Fruit fly (Drosophila melanogaster): ENCODE measurements around the gene CG8032.
A peak's percentile ranks its signal among the peaks of the same experiment; 100 is the strongest.

CG8032 gene

DNA sequence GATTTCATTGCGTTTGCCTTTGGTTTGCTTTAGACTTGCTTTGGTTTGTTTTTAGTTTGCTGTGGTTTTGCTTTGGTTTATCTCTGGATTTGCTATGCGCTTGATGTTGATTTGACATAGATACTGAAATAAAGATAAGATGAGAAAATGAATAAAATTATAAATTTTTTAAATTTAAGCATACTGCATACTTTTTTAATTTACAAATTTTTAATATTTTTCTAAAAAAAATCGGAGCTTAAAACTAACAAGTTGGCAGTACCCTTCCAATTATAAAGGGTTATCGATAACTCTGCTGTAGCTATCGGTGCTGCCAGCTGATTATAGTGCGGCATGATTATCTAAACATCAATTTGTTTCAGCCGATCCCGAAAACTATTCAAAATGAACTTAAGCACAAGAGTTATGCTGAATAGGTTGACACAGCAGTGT is 9.9 kb downstream of the CG8032 start, which contains the start of gene mRpL19 (continued):
- no peak for TF ChIP-seq scrt (GFP tag; optimal IDR thresholded peaks at IDR 0.05)
- peak; percentile 64 for TF ChIP-seq CoRest (tag; optimal IDR thresholded peaks at IDR 0.05)
- no peak for TF ChIP-seq CG9437 (GFP tag; optimal IDR thresholded peaks at IDR 0.05)
- TF ChIP-seq crol (GFP tag; IDR thresholded peaks at IDR 0.05) = no peak
- TF ChIP-seq zen2 (GFP tag; IDR thresholded peaks at IDR 0.05; ENCODE audit: partially characterized antibody) = no peak; the same call in 2 of the 3 replicates
- peak; percentile 53; the same call in 2 of the 3 replicates for TF ChIP-seq CG34224 (GFP tag; IDR thresholded peaks at IDR 0.05; ENCODE audit: partially characterized antibody)
- no peak for TF ChIP-seq CG12236 (GFP tag; optimal IDR thresholded peaks at IDR 0.05)
- TF ChIP-seq CG10321 (GFP tag; IDR thresholded peaks at IDR 0.05) = no peak
- TF ChIP-seq Tbp (GFP tag; optimal IDR thresholded peaks at IDR 0.05) = no peak
- no peak for TF ChIP-seq CG6813 (GFP tag; optimal IDR thresholded peaks at IDR 0.05)
- no peak for TF ChIP-seq ro (GFP tag; IDR thresholded peaks at IDR 0.05)
- no peak for TF ChIP-seq CG1792 (GFP tag; optimal IDR thresholded peaks at IDR 0.05)
- TF ChIP-seq tx (GFP tag; optimal IDR thresholded peaks at IDR 0.05) = no peak
- no peak for TF ChIP-seq org-1 (GFP tag; optimal IDR thresholded peaks at IDR 0.05)
- TF ChIP-seq HmgD (GFP tag; optimal IDR thresholded peaks at IDR 0.05) = no peak
- no peak for TF ChIP-seq Hsf (GFP tag; optimal IDR thresholded peaks at IDR 0.05)
- TF ChIP-seq pnt (GFP tag; optimal IDR thresholded peaks at IDR 0.05) = no peak
- TF ChIP-seq CG9932 (GFP tag; IDR thresholded peaks at IDR 0.05) = no peak
- no peak for TF ChIP-seq sim (GFP tag; IDR thresholded peaks at IDR 0.05)
- no peak for TF ChIP-seq CG8944 (GFP tag; optimal IDR thresholded peaks at IDR 0.05)
- no peak for TF ChIP-seq ems (GFP tag; optimal IDR thresholded peaks at IDR 0.05)
- TF ChIP-seq Deaf1 (tag; optimal IDR thresholded peaks at IDR 0.05) = no peak
- TF ChIP-seq Vsx1 (GFP tag; optimal IDR thresholded peaks at IDR 0.05) = no peak
- no peak for TF ChIP-seq dm (GFP tag; optimal IDR thresholded peaks at IDR 0.05)
- TF ChIP-seq CG6765 (GFP tag; optimal IDR thresholded peaks at IDR 0.05) = no peak
- peak; percentile 44 for TF ChIP-seq Sox100B (GFP tag; optimal IDR thresholded peaks at IDR 0.05)
- no peak for TF ChIP-seq D19B (GFP tag; optimal IDR thresholded peaks at IDR 0.05)
- no peak for TF ChIP-seq NC2α (GFP tag; optimal IDR thresholded peaks at IDR 0.05)
- peak; percentile 61 for TF ChIP-seq phol (tag; optimal IDR thresholded peaks at IDR 0.05)
- no peak for TF ChIP-seq en (GFP tag; optimal IDR thresholded peaks at IDR 0.05)
- no peak for TF ChIP-seq CG15479 (GFP tag; optimal IDR thresholded peaks at IDR 0.05)
- no peak for TF ChIP-seq bab2 (GFP tag; optimal IDR thresholded peaks at IDR 0.05)
- TF ChIP-seq B-H2 (GFP tag; optimal IDR thresholded peaks at IDR 0.05) = peak; percentile 56
- no peak for TF ChIP-seq CG4707 (GFP tag; optimal IDR thresholded peaks at IDR 0.05)
- TF ChIP-seq ase (GFP tag; IDR thresholded peaks at IDR 0.05) = no peak
- TF ChIP-seq CG5953 (GFP tag; IDR thresholded peaks at IDR 0.05) = no peak
- TF ChIP-seq CG32532 (GFP tag; IDR thresholded peaks at IDR 0.05) = peak; percentile 57; the same call in 1 of the 2 replicates
- TF ChIP-seq amos (GFP tag; IDR thresholded peaks at IDR 0.05; ENCODE audit: partially characterized antibody) = peak; percentile 65; the same call in 1 of the 2 replicates
- TF ChIP-seq pho (GFP tag; optimal IDR thresholded peaks at IDR 0.05) = no peak
- no peak for TF ChIP-seq Myb (GFP tag; optimal IDR thresholded peaks at IDR 0.05)
- TF ChIP-seq rib (GFP tag; IDR thresholded peaks at IDR 0.05) = no peak
- TF ChIP-seq zf30C (GFP tag; optimal IDR thresholded peaks at IDR 0.05) = no peak
- no peak for TF ChIP-seq CG14667 (GFP tag; IDR thresholded peaks at IDR 0.05)
- TF ChIP-seq zfh2 (GFP tag; optimal IDR thresholded peaks at IDR 0.05) = no peak
- no peak for TF ChIP-seq CG6272 (GFP tag; IDR thresholded peaks at IDR 0.05)
- TF ChIP-seq E2f2 (GFP tag; IDR thresholded peaks at IDR 0.05) = peak; percentile 50
- peak; percentile 6 for TF ChIP-seq CG13123 (GFP tag; optimal IDR thresholded peaks at IDR 0.05)
- no peak for TF ChIP-seq sr (GFP tag; IDR thresholded peaks at IDR 0.05)
- no peak for TF ChIP-seq CkIIα-i1 (GFP tag; IDR thresholded peaks at IDR 0.05)
- no peak for TF ChIP-seq cg (GFP tag; optimal IDR thresholded peaks at IDR 0.05)
- no peak for TF ChIP-seq pros (GFP tag; optimal IDR thresholded peaks at IDR 0.05)
- TF ChIP-seq E2f1 (GFP tag; IDR thresholded peaks at IDR 0.05) = no peak
- TF ChIP-seq Oaz (GFP tag; IDR thresholded peaks at IDR 0.05) = no peak
